Worm (Caenorhabditis elegans): ENCODE results near the gene gpx-7.

- TF ChIP-seq fkh-10 (GFP tag; optimal IDR thresholded peaks at IDR 0.05) (no peak), ama-1 (optimal IDR thresholded peaks at IDR 0.05) (no peak), ceh-24 (tag; optimal IDR thresholded peaks at IDR 0.05) (no peak), pha-4 (tag; optimal IDR thresholded peaks at IDR 0.05) (no peak), Y22D7AL.16 (tag; optimal IDR thresholded peaks at IDR 0.05) (no peak), nhr-11 (tag; optimal IDR thresholded peaks at IDR 0.05) (no peak), sox-2 (GFP tag; IDR thresholded peaks at IDR 0.05) (no peak), ceh-9 (tag; optimal IDR thresholded peaks at IDR 0.05) (no peak), hlh-6 (tag; optimal IDR thresholded peaks at IDR 0.05) (no peak), npax-4 (tag; optimal IDR thresholded peaks at IDR 0.05) (no peak), nfya-1 (tag; optimal IDR thresholded peaks at IDR 0.05) (no peak), pqm-1 (tag; optimal IDR thresholded peaks at IDR 0.05) (no peak)
These were observed 39.0 kb upstream of the gpx-7 start, which contains the start of gene nlp-101 for ce11 chrX:7838582-7838981.

Data from whole organism, late embryonic.